Fruit fly (Drosophila melanogaster) whole organism, adult: Measurements from ENCODE around the gene Edem2.
"Not testable (repeated sequence)": the region's sequence is repeated elsewhere in the genome, so short reads cannot be mapped to it uniquely, and the experiment has no call there.

Experiments used
- CG11617 ChIP-seq: fragments of 200-800 bp; sonication (Bioruptor generic); optimal IDR thresholded peaks from 2 replicates; lab custom pipeline; 2017; ENCODE audit warnings: mild to moderate bottlenecking, missing biosample characterization, missing genetic modification reagents, missing genetic modification characterization
- CG1620 ChIP-seq: fragments of 200-800 bp; sonication (Bioruptor generic); optimal IDR thresholded peaks from 2 replicates; lab custom pipeline; 2016; ENCODE audit warnings: missing biosample characterization, missing genetic modification characterization
- Mnt ChIP-seq: fragments of 200-800 bp; sonication (Bioruptor generic); optimal IDR thresholded peaks from 2 replicates; lab custom pipeline; 2016; ENCODE audit warnings: missing biosample characterization, mild to moderate bottlenecking, missing genetic modification characterization

DNA sequence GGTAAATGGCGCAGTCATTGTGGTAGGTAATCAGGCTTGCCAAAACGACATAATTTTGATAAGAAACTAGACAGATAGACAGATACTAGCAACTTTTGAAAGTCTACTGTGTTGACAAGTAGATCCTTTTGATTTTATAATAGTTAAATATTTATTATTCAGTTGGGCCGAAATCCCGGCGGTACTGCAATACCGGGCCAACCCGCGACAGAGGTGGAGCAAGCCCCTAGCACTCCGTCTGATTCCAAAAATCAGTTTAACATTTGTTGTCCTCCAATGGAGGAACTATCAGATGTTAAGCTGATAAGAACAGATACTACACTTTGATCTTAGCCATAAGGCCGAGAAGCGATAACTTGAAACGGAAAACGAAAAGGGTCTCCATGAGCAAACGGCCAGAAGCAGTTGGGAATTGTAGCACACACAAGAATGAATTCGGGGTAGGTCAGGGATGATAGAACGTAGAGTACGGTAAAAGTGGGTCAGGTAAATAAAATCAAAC is 19.8 kb downstream of the Edem2 start, which contains the start of gene CG15482:
- TF ChIP-seq CG11617, CG1620, Mnt (GFP tag; lab: Kevin White, UChicago): not testable (repeated sequence)
